Fruit fly (Drosophila melanogaster) whole organism, embryonic: ENCODE results near the gene Tsf1.

ENCODE experiments used
- CG14441 ChIP-seq: fragments of 200-800 bp; sonication (Bioruptor generic); IDR thresholded peaks from 2 replicates; pipeline ENCODE4 v1.3.6; 2022; ENCODE audit warnings: missing biosample characterization, missing genetic modification characterization
- Fer2 ChIP-seq: fragments of 200-800 bp; sonication (Bioruptor generic); optimal IDR thresholded peaks from 2 replicates; lab custom pipeline; 2018; ENCODE audit warnings: missing biosample characterization, mild to moderate bottlenecking, missing genetic modification characterization, moderate library complexity

dm6 chrX:18379791-18380190 lies 7.1 kb upstream of the Tsf1 start, which contains the start of the genes por and CG6179:
- TF ChIP-seq Fer2 (tag; lab: Kevin White, UChicago) (no peak), CG14441 (GFP tag; lab: Robert Waterston, UW) (no peak)
